Comparison of ENCODE assay signal across 3 fruit fly cellular contexts in genomic region chr3R:15222973-15223372, dm6.
TF ChIP-seq lines count a peak whose summit lies in the region.

Polr2G (minus strand) TSS chr3R:15223180.

- no peak for TF ChIP-seq CTCF in whole organism, embryonic (GFP tag; optimal IDR thresholded peaks at IDR 0.05; lab: Kevin White, UChicago)

TF ChIP-seq in whole organism, adult, 20 proteins besides CTCF, POLR2A, EP300 and RAD21:
- TF ChIP-seq CG11617 (GFP tag; optimal IDR thresholded peaks at IDR 0.05; lab: Kevin White, UChicago), result no peak
- TF ChIP-seq bab1 (GFP tag; optimal IDR thresholded peaks at IDR 0.05; lab: Kevin White, UChicago), result peak; percentile 30

TF ChIP-seq in whole organism, embryonic, 481 proteins besides CTCF, POLR2A, EP300 and RAD21 (continues in another document):
- no peak for TF ChIP-seq CG4707 (GFP tag; optimal IDR thresholded peaks at IDR 0.05; lab: Kevin White, UChicago)
- no peak for TF ChIP-seq cato (GFP tag; optimal IDR thresholded peaks at IDR 0.05; lab: Kevin White, UChicago; ENCODE audit: borderline replicate concordance)
- TF ChIP-seq CG7357 (GFP tag; IDR thresholded peaks at IDR 0.05; lab: Robert Waterston, UW), result no peak
- peak; percentile 67 for TF ChIP-seq E2f2 (GFP tag; IDR thresholded peaks at IDR 0.05; lab: Robert Waterston, UW)
- peak; percentile 61 for TF ChIP-seq MESR4 (GFP tag; optimal IDR thresholded peaks at IDR 0.05; lab: Kevin White, UChicago)
- TF ChIP-seq pzg (GFP tag; optimal IDR thresholded peaks at IDR 0.05; lab: Kevin White, UChicago), result peak; percentile 19
- TF ChIP-seq eve (GFP tag; optimal IDR thresholded peaks at IDR 0.05; lab: Kevin White, UChicago), result no peak
- TF ChIP-seq CG2116 (GFP tag; optimal IDR thresholded peaks at IDR 0.05; lab: Kevin White, UChicago), result peak; percentile 19
- no peak for TF ChIP-seq CG4854 (GFP tag; optimal IDR thresholded peaks at IDR 0.05; lab: Kevin White, UChicago)
- TF ChIP-seq Dp (GFP tag; optimal IDR thresholded peaks at IDR 0.05; lab: Kevin White, UChicago), result peak; percentile 67
- no peak for TF ChIP-seq pfk (GFP tag; optimal IDR thresholded peaks at IDR 0.05; lab: Kevin White, UChicago)
- no peak for TF ChIP-seq CG34376 (GFP tag; optimal IDR thresholded peaks at IDR 0.05; lab: Kevin White, UChicago)
- no peak for TF ChIP-seq NK7.1 (GFP tag; optimal IDR thresholded peaks at IDR 0.05; lab: Kevin White, UChicago)
- no peak for TF ChIP-seq CG17186 (GFP tag; optimal IDR thresholded peaks at IDR 0.05; lab: Kevin White, UChicago)
- no peak for TF ChIP-seq sd (tag; optimal IDR thresholded peaks at IDR 0.05; lab: Kevin White, UChicago)
- no peak for TF ChIP-seq HLH4C (GFP tag; IDR thresholded peaks at IDR 0.05; lab: Robert Waterston, UW; ENCODE audit: partially characterized antibody)
- TF ChIP-seq CG12391 (tag; optimal IDR thresholded peaks at IDR 0.05; lab: Kevin White, UChicago), result no peak
- TF ChIP-seq CG9797 (GFP tag; optimal IDR thresholded peaks at IDR 0.05; lab: Kevin White, UChicago), result peak; percentile 48
- TF ChIP-seq YL-1 (GFP tag; optimal IDR thresholded peaks at IDR 0.05; lab: Kevin White, UChicago), result peak; percentile 34
- no peak for TF ChIP-seq Fer1 (GFP tag; optimal IDR thresholded peaks at IDR 0.05; lab: Kevin White, UChicago)
- no peak for TF ChIP-seq croc (GFP tag; conservative IDR thresholded peaks at IDR 0.05; lab: Robert Waterston, UW)
- no peak for TF ChIP-seq vnd (GFP tag; IDR thresholded peaks at IDR 0.05; lab: Robert Waterston, UW; ENCODE audit: partially characterized antibody)
- TF ChIP-seq maf-S (GFP tag; optimal IDR thresholded peaks at IDR 0.05; lab: Kevin White, UChicago), result no peak
- TF ChIP-seq CG12659 (GFP tag; optimal IDR thresholded peaks at IDR 0.05; lab: Kevin White, UChicago), result no peak
- TF ChIP-seq E2f1 (GFP tag; IDR thresholded peaks at IDR 0.05; lab: Robert Waterston, UW), result peak; percentile 24; the same call in 1 of the 2 replicates
- no peak for TF ChIP-seq Mrtf (GFP tag; IDR thresholded peaks at IDR 0.05; lab: Robert Waterston, UW)
- TF ChIP-seq CG7786 (GFP tag; optimal IDR thresholded peaks at IDR 0.05; lab: Kevin White, UChicago), result no peak
- TF ChIP-seq CG32772 (GFP tag; IDR thresholded peaks at IDR 0.05; lab: Robert Waterston, UW), result no peak
- peak; percentile 63 for TF ChIP-seq gfzf (GFP tag; optimal IDR thresholded peaks at IDR 0.05; lab: Kevin White, UChicago)
- TF ChIP-seq stwl (tag; optimal IDR thresholded peaks at IDR 0.05; lab: Kevin White, UChicago), result peak; percentile 30
- no peak for TF ChIP-seq Nf-YB (GFP tag; optimal IDR thresholded peaks at IDR 0.05; lab: Kevin White, UChicago)
- TF ChIP-seq CG3281 (GFP tag; optimal IDR thresholded peaks at IDR 0.05; lab: Kevin White, UChicago), result no peak
- TF ChIP-seq Ets97D (GFP tag; optimal IDR thresholded peaks at IDR 0.05; lab: Kevin White, UChicago), result peak; percentile 4
- TF ChIP-seq Scr (GFP tag; IDR thresholded peaks at IDR 0.05; lab: Robert Waterston, UW; ENCODE audit: partially characterized antibody), result peak; percentile 15; the same call in 1 of the 2 replicates
- TF ChIP-seq MBD-R2 (GFP tag; IDR thresholded peaks at IDR 0.05; lab: Robert Waterston, UW), result peak; percentile 70
- TF ChIP-seq slp2 (GFP tag; optimal IDR thresholded peaks at IDR 0.05; lab: Kevin White, UChicago), result no peak
- peak; percentile 13; the same call in 1 of the 3 replicates for TF ChIP-seq CG34422 (GFP tag; IDR thresholded peaks at IDR 0.05; lab: Robert Waterston, UW)
- TF ChIP-seq bsh (GFP tag; optimal IDR thresholded peaks at IDR 0.05; lab: Kevin White, UChicago), result no peak
- peak; percentile 28; the same call in 1 of the 4 replicates for TF ChIP-seq Dll (GFP tag; IDR thresholded peaks at IDR 0.05; lab: Robert Waterston, UW; ENCODE audit: partially characterized antibody)
- peak; percentile 10 for TF ChIP-seq CG14710 (tag; optimal IDR thresholded peaks at IDR 0.05; lab: Kevin White, UChicago)
- no peak for TF ChIP-seq ttk (GFP tag; IDR thresholded peaks at IDR 0.05; lab: Robert Waterston, UW)
- peak; percentile 14 for TF ChIP-seq BEAF-32 (GFP tag; optimal IDR thresholded peaks at IDR 0.05; lab: Kevin White, UChicago)
- no peak for TF ChIP-seq lmd (GFP tag; IDR thresholded peaks at IDR 0.05; lab: Robert Waterston, UW)
- TF ChIP-seq lola (GFP tag; optimal IDR thresholded peaks at IDR 0.05; lab: Kevin White, UChicago), result no peak

TF ChIP-seq in whole organism, prepupa, 60 proteins besides CTCF, POLR2A, EP300 and RAD21:
- TF ChIP-seq CG15336 (GFP tag; IDR thresholded peaks at IDR 0.05; lab: Robert Waterston, UW) (no peak), fkh (GFP tag; optimal IDR thresholded peaks at IDR 0.05; lab: Kevin White, UChicago) (peak; percentile 75), CG11762 (GFP tag; optimal IDR thresholded peaks at IDR 0.05; lab: Kevin White, UChicago; ENCODE audit: insufficient read depth) (no peak), OdsH (GFP tag; optimal IDR thresholded peaks at IDR 0.05; lab: Kevin White, UChicago) (no peak), CG1621 (tag; optimal IDR thresholded peaks at IDR 0.05; lab: Kevin White, UChicago) (peak; percentile 4), pdm3 (GFP tag; optimal IDR thresholded peaks at IDR 0.05; lab: Kevin White, UChicago) (no peak), CG8119 (GFP tag; IDR thresholded peaks at IDR 0.05; lab: Robert Waterston, UW) (no peak)
